Worm (Caenorhabditis elegans) whole organism, mixed stage, embryonic: ENCODE measurements around the gene pho-12.

Experiments
- M03D4.4 ChIP-seq: sonication (generic microtip); optimal IDR thresholded peaks from 2 replicates; lab custom pipeline; 2017; ENCODE audit warnings: mild to moderate bottlenecking, missing genetic modification characterization, missing compliant biosample characterization
- bed-3 ChIP-seq: fragments of 200-800 bp; sonication (Bioruptor generic); optimal IDR thresholded peaks from 3 replicates; lab custom pipeline; 2018; ENCODE audit warnings: mild to moderate bottlenecking, missing genetic modification characterization, moderate library complexity, missing compliant biosample characterization
- blmp-1 ChIP-seq: fragments of 150-350 bp; optimal IDR thresholded peaks from 2 replicates; lab custom pipeline; 2014; ENCODE audit warnings: missing biosample characterization, missing genetic modification characterization
- ceh-39 ChIP-seq: fragments of 150-350 bp; optimal IDR thresholded peaks from 2 replicates; lab custom pipeline; 2014; ENCODE audit warnings: missing biosample characterization, missing genetic modification characterization
- ceh-43 ChIP-seq: fragments of 200-800 bp; sonication (Bioruptor generic); optimal IDR thresholded peaks from 2 replicates; lab custom pipeline; 2018; ENCODE audit warnings: mild to moderate bottlenecking, missing genetic modification characterization, moderate library complexity, missing compliant biosample characterization
- ceh-83 ChIP-seq: fragments of 200-800 bp; sonication (Bioruptor generic); optimal IDR thresholded peaks from 2 replicates; lab custom pipeline; 2018; ENCODE audit warnings: mild to moderate bottlenecking, missing genetic modification characterization, missing compliant biosample characterization
- ces-1 ChIP-seq: fragments of 150-350 bp; optimal IDR thresholded peaks from 2 replicates; lab custom pipeline; 2014; ENCODE audit warnings: missing biosample characterization, missing genetic modification reagents, missing genetic modification characterization
- cnd-1 ChIP-seq: fragments of 200-800 bp; sonication (Bioruptor generic); optimal IDR thresholded peaks from 2 replicates; lab custom pipeline; 2018; ENCODE audit warnings: mild to moderate bottlenecking, missing genetic modification characterization, missing compliant biosample characterization
- drap-1 ChIP-seq: fragments of 200-800 bp; sonication (Bioruptor generic); optimal IDR thresholded peaks from 3 replicates; lab custom pipeline; 2018; ENCODE audit warnings: mild to moderate bottlenecking, missing genetic modification characterization, missing compliant biosample characterization
- elt-1 ChIP-seq: sonication (generic microtip); optimal IDR thresholded peaks from 2 replicates; lab custom pipeline; 2017; ENCODE audit warnings: missing genetic modification characterization, mild to moderate bottlenecking, missing compliant biosample characterization, antibody characterized with exemption, moderate library complexity, borderline replicate concordance; ENCODE audit not compliant: insufficient read depth
- elt-3 ChIP-seq: fragments of 150-350 bp; optimal IDR thresholded peaks from 2 replicates; lab custom pipeline; 2014; ENCODE audit warnings: missing biosample characterization, missing genetic modification characterization
- flh-1 ChIP-seq: fragments of 200-800 bp; sonication (Bioruptor generic); optimal IDR thresholded peaks from 2 replicates; lab custom pipeline; 2018; ENCODE audit warnings: mild to moderate bottlenecking, missing genetic modification characterization, moderate library complexity, missing compliant biosample characterization
- ham-2 ChIP-seq: fragments of 200-800 bp; sonication (Bioruptor generic); optimal IDR thresholded peaks from 2 replicates; lab custom pipeline; 2018; ENCODE audit warnings: mild to moderate bottlenecking, missing genetic modification characterization, missing compliant biosample characterization
- hlh-1 ChIP-seq: fragments of 150-350 bp; optimal IDR thresholded peaks from 2 replicates; lab custom pipeline; 2014; ENCODE audit warnings: missing biosample characterization, missing genetic modification reagents, missing genetic modification characterization
- lin-13 ChIP-seq: fragments of 150-350 bp; optimal IDR thresholded peaks from 2 replicates; lab custom pipeline; 2014; ENCODE audit warnings: missing biosample characterization, missing genetic modification characterization
- lin-32 ChIP-seq: fragments of 200-800 bp; sonication (Bioruptor generic); optimal IDR thresholded peaks from 2 replicates; lab custom pipeline; 2018; ENCODE audit warnings: mild to moderate bottlenecking, missing genetic modification characterization, missing compliant biosample characterization
- lsy-2 ChIP-seq: fragments of 150-350 bp; optimal IDR thresholded peaks from 2 replicates; lab custom pipeline; 2014; ENCODE audit warnings: missing biosample characterization, missing genetic modification characterization
- mab-5 ChIP-seq: fragments of 150-350 bp; optimal IDR thresholded peaks from 2 replicates; lab custom pipeline; 2014; ENCODE audit warnings: missing biosample characterization, missing genetic modification characterization
- mep-1 ChIP-seq: fragments of 150-350 bp; optimal IDR thresholded peaks from 2 replicates; lab custom pipeline; 2017; ENCODE audit warnings: missing biosample characterization, missing genetic modification reagents, missing genetic modification characterization, inconsistent platforms
- mls-2 ChIP-seq: sonication (generic microtip); optimal IDR thresholded peaks from 2 replicates; lab custom pipeline; 2016; ENCODE audit warnings: mild to moderate bottlenecking, missing genetic modification characterization, moderate library complexity, missing compliant biosample characterization
- nhr-12 ChIP-seq: fragments of 150-350 bp; optimal IDR thresholded peaks from 2 replicates; lab custom pipeline; 2014; ENCODE audit warnings: missing biosample characterization, missing genetic modification characterization
- nhr-2 ChIP-seq: fragments of 150-350 bp; optimal IDR thresholded peaks from 2 replicates; lab custom pipeline; 2014; ENCODE audit warnings: missing biosample characterization, missing genetic modification characterization
- nhr-237 ChIP-seq: fragments of 150-350 bp; optimal IDR thresholded peaks from 2 replicates; lab custom pipeline; 2014; ENCODE audit warnings: missing biosample characterization, missing genetic modification characterization
- nhr-28 ChIP-seq: fragments of 150-350 bp; optimal IDR thresholded peaks from 2 replicates; lab custom pipeline; 2014; ENCODE audit warnings: missing biosample characterization, missing genetic modification characterization
- nhr-76 ChIP-seq: sonication (generic microtip); optimal IDR thresholded peaks from 2 replicates; lab custom pipeline; 2017; ENCODE audit warnings: missing biosample characterization, missing genetic modification characterization
- pha-4 ChIP-seq: fragments of 150-350 bp; optimal IDR thresholded peaks from 2 replicates; lab custom pipeline; 2018; ENCODE audit warnings: missing biosample characterization, missing genetic modification reagents, missing genetic modification characterization
- sem-2 ChIP-seq: fragments of 200-800 bp; sonication (Bioruptor generic); optimal IDR thresholded peaks from 2 replicates; lab custom pipeline; 2018; ENCODE audit warnings: mild to moderate bottlenecking, missing genetic modification characterization, missing compliant biosample characterization
- snpc-4 ChIP-seq: fragments of 150-350 bp; optimal IDR thresholded peaks from 2 replicates; lab custom pipeline; 2014; ENCODE audit warnings: missing biosample characterization, missing genetic modification characterization
- sptf-1 ChIP-seq: sonication (generic microtip); optimal IDR thresholded peaks from 2 replicates; lab custom pipeline; 2017; ENCODE audit warnings: mild to moderate bottlenecking, missing genetic modification characterization, moderate library complexity, missing compliant biosample characterization
- tbx-8 ChIP-seq: fragments of 200-800 bp; sonication (Bioruptor generic); optimal IDR thresholded peaks from 2 replicates; lab custom pipeline; 2018; ENCODE audit warnings: mild to moderate bottlenecking, missing genetic modification characterization, moderate library complexity, missing compliant biosample characterization
- unc-120 ChIP-seq: sonication (generic microtip); optimal IDR thresholded peaks from 2 replicates; lab custom pipeline; 2017; ENCODE audit warnings: missing genetic modification characterization, missing compliant biosample characterization; ENCODE audit not compliant: poor library complexity, severe bottlenecking
- unc-39 ChIP-seq: fragments of 150-350 bp; optimal IDR thresholded peaks from 2 replicates; lab custom pipeline; 2014; ENCODE audit warnings: missing biosample characterization, missing genetic modification characterization
- unc-62 ChIP-seq: fragments of 150-350 bp; optimal IDR thresholded peaks from 2 replicates; lab custom pipeline; 2014; ENCODE audit warnings: missing biosample characterization, missing genetic modification reagents, missing genetic modification characterization
- zip-8 ChIP-seq: fragments of 150-350 bp; optimal IDR thresholded peaks from 2 replicates; lab custom pipeline; 2014; ENCODE audit warnings: missing biosample characterization, missing genetic modification characterization
- ztf-11 ChIP-seq: fragments of 150-350 bp; optimal IDR thresholded peaks from 2 replicates; lab custom pipeline; 2014; ENCODE audit warnings: missing biosample characterization, missing genetic modification characterization

Gene pho-12

ce11 chrII:5056254-5056653 lies 4.4 kb downstream of the pho-12 start:
- TF ChIP-seq unc-62 (GFP tag; lab: Kevin White, UChicago): no peak
- no peak for TF ChIP-seq ces-1 (GFP tag; lab: Kevin White, UChicago)
- no peak for TF ChIP-seq hlh-1
- no peak for TF ChIP-seq nhr-28
- TF ChIP-seq M03D4.4 (tag; lab: Kevin White, UChicago): no peak

ce11 chrII:5055129-5055666 lies 5.4 kb downstream of the pho-12 start, which contains the start of the genes ify-1 and rpl-22:
Gene ify-1, minus strand, starts transcription at chrII:5055179.
Gene rpl-22, plus strand, starts transcription at chrII:5055616.
- peak; percentile 51 for TF ChIP-seq elt-1 (tag; lab: Kevin White, UChicago)
- peak; percentile 82 for TF ChIP-seq ces-1 (GFP tag; lab: Kevin White, UChicago)
- TF ChIP-seq unc-39: no peak
- TF ChIP-seq ceh-43 (GFP tag; lab: Kevin White, UChicago): peak; percentile 18
- TF ChIP-seq nhr-28: no peak
- TF ChIP-seq hlh-1: peak; percentile 83
- peak; percentile 99 for TF ChIP-seq lsy-2 (tag; lab: Kevin White, UChicago)
- TF ChIP-seq nhr-2 (tag; lab: Kevin White, UChicago): no peak
- no peak for TF ChIP-seq bed-3 (GFP tag; lab: Kevin White, UChicago)
- TF ChIP-seq ceh-39 (tag; lab: Kevin White, UChicago): peak; percentile 83
- TF ChIP-seq elt-3 (tag; lab: Kevin White, UChicago): peak; percentile 72
- peak; percentile 50 for TF ChIP-seq M03D4.4 (tag; lab: Kevin White, UChicago)
- peak; percentile 97 for TF ChIP-seq pha-4 (tag; lab: Kevin White, UChicago)
- no peak for TF ChIP-seq tbx-8 (GFP tag; lab: Kevin White, UChicago)
- no peak for TF ChIP-seq blmp-1 (tag; lab: Kevin White, UChicago)
- TF ChIP-seq nhr-237 (tag; lab: Kevin White, UChicago): peak; percentile 95
- TF ChIP-seq sem-2 (GFP tag; lab: Kevin White, UChicago): no peak
- peak; percentile 62 for TF ChIP-seq sptf-1 (tag; lab: Kevin White, UChicago)
- peak; percentile 30 for TF ChIP-seq ceh-83
- TF ChIP-seq snpc-4 (tag; lab: Kevin White, UChicago): no peak
- peak; percentile 61 for TF ChIP-seq cnd-1 (tag; lab: Kevin White, UChicago)
- TF ChIP-seq zip-8 (tag; lab: Kevin White, UChicago): no peak
- TF ChIP-seq unc-62 (GFP tag; lab: Kevin White, UChicago): peak; percentile 61
- peak; percentile 32 for TF ChIP-seq mab-5
- peak; percentile 71 for TF ChIP-seq drap-1 (GFP tag; lab: Kevin White, UChicago)
- peak; percentile 98 for TF ChIP-seq lin-13 (tag; lab: Kevin White, UChicago)
- TF ChIP-seq ztf-11 (tag; lab: Kevin White, UChicago): peak; percentile 50
- TF ChIP-seq nhr-76 (tag; lab: Kevin White, UChicago): no peak
- TF ChIP-seq nhr-12 (tag; lab: Kevin White, UChicago): peak; percentile 39
- TF ChIP-seq unc-120 (tag; lab: Kevin White, UChicago): peak; percentile 75
- no peak for TF ChIP-seq flh-1 (GFP tag; lab: Kevin White, UChicago)
- TF ChIP-seq lin-32 (GFP tag; lab: Kevin White, UChicago): no peak
- peak; percentile 69 for TF ChIP-seq ham-2 (GFP tag; lab: Kevin White, UChicago)
- peak; percentile 96 for TF ChIP-seq mep-1 (tag; lab: Kevin White, UChicago)
- TF ChIP-seq mls-2: peak; percentile 76

ce11 chrII:5050776-5051175 lies 9.8 kb downstream of the pho-12 start:
- TF ChIP-seq tbx-8 (GFP tag; lab: Kevin White, UChicago) (no peak), hlh-1 (no peak), elt-1 (tag; lab: Kevin White, UChicago) (no peak), mep-1 (tag; lab: Kevin White, UChicago) (no peak), M03D4.4 (tag; lab: Kevin White, UChicago) (no peak), ceh-83 (no peak), nhr-76 (tag; lab: Kevin White, UChicago) (no peak), ceh-43 (GFP tag; lab: Kevin White, UChicago) (no peak), mab-5 (no peak)
